Worm (Caenorhabditis elegans): ENCODE measurements around the gene mab-10.

The mab-10 gene

DNA sequence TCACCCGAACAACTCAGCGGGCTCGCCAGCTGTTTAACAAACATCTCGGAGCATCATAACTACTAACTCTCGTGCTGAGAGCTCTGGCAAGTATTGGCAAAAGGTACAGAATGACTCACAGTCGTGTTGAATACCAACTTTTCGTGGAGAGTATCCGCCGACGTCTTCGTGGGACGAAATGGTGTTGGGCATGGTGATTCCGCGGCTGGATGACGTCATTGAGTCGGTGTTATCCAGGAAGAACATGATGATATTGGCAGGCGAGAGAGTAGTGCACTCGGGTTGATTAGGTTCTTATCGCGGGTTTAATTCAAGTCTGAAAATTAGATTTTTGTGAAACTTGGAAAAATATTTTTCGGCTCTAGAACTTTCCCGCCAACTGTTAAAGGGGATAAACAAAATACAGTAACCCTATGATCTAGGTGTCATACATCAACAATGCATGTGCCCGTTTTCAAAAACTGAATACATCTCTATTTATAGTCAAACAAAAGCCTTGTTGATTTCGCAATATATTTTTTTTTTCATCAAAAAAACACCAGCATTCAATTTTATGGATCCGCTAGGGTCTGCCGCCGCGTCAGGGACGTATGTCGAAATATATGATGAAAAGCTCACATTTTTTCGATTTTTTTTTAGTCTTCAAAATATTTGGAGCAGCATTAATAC, 25.6 kb downstream of the mab-10 start (continued):
- no peak for TF ChIP-seq nhr-25 (tag; optimal IDR thresholded peaks at IDR 0.05; ENCODE audit: borderline replicate concordance, insufficient read depth)
- no peak for TF ChIP-seq tra-1 (GFP tag; IDR thresholded peaks at IDR 0.05)
- no peak for TF ChIP-seq ZK337.2 (GFP tag; IDR thresholded peaks at IDR 0.05)
- TF ChIP-seq ceh-62 (tag; optimal IDR thresholded peaks at IDR 0.05): no peak
- no peak for TF ChIP-seq Y5F2A.4 (GFP tag; optimal IDR thresholded peaks at IDR 0.05)
- TF ChIP-seq madf-5 (GFP tag; IDR thresholded peaks at IDR 0.05): 0 out of 4 replicates have a peak, but pooled peaks have one; percentile 15 to 25
- no peak for TF ChIP-seq zfp-2 (tag; optimal IDR thresholded peaks at IDR 0.05)
- no peak for TF ChIP-seq spr-1 (tag; optimal IDR thresholded peaks at IDR 0.05)
- TF ChIP-seq dve-1 (tag; optimal IDR thresholded peaks at IDR 0.05; ENCODE audit: insufficient read depth): no peak
- TF ChIP-seq mxl-3 (GFP tag; optimal IDR thresholded peaks at IDR 0.05): no peak
- TF ChIP-seq zip-11 (GFP tag; IDR thresholded peaks at IDR 0.05): no peak
- TF ChIP-seq nhr-41 (GFP tag; IDR thresholded peaks at IDR 0.05): no peak

DNA sequence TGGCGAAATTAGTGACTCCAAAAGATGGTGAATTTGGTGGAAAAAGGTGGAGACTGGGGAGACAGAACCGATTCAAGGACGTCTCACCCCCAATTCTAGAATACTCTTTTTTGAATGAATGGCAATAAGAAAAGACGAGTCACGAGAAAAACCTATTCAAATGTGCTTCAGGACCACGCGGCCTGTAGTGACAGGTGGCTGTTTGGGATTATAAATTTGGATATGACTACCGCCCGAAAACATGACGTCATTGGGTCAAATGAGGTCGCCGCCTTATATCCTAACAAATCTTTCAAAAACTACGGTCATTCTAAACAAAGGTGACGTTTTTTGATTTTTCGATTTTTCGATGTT, 26.1 kb downstream of the mab-10 start:
- TF ChIP-seq Y105C5A.15 (GFP tag; IDR thresholded peaks at IDR 0.05): 0 out of 2 replicates have a peak, but pooled peaks have one; percentile 54
- no peak for TF ChIP-seq ceh-62 (tag; optimal IDR thresholded peaks at IDR 0.05)
- TF ChIP-seq lin-1 (GFP tag; IDR thresholded peaks at IDR 0.05): no peak
- no peak for TF ChIP-seq F37D6.2 (tag; optimal IDR thresholded peaks at IDR 0.05)
- TF ChIP-seq duxl-1 (tag; optimal IDR thresholded peaks at IDR 0.05; ENCODE audit: poor library complexity): no peak
- no peak for TF ChIP-seq ztf-11 (tag; optimal IDR thresholded peaks at IDR 0.05)
- no peak for TF ChIP-seq hmg-1.1 (GFP tag; IDR thresholded peaks at IDR 0.05)
- TF ChIP-seq sdz-12 (GFP tag; optimal IDR thresholded peaks at IDR 0.05): peak; percentile 70
- no peak for TF ChIP-seq zip-2 (tag; optimal IDR thresholded peaks at IDR 0.05)
- TF ChIP-seq nhr-41 (GFP tag; IDR thresholded peaks at IDR 0.05): peak; percentile 8; the same call in 1 of the 2 replicates
- TF ChIP-seq set-16 (GFP tag; IDR thresholded peaks at IDR 0.05): no peak
- no peak for TF ChIP-seq F49E8.2 (tag; optimal IDR thresholded peaks at IDR 0.05; ENCODE audit: borderline replicate concordance)
- TF ChIP-seq rbr-2 (tag; optimal IDR thresholded peaks at IDR 0.05): no peak
- TF ChIP-seq nhr-25 (tag; optimal IDR thresholded peaks at IDR 0.05; ENCODE audit: borderline replicate concordance, insufficient read depth): peak; percentile 21
- no peak for TF ChIP-seq ztf-7 (tag; optimal IDR thresholded peaks at IDR 0.05)
- TF ChIP-seq madf-5 (GFP tag; IDR thresholded peaks at IDR 0.05): no peak; a peak in 1 of 4 replicates
- TF ChIP-seq lin-38 (GFP tag; IDR thresholded peaks at IDR 0.05): no peak
- TF ChIP-seq attf-4 (tag; optimal IDR thresholded peaks at IDR 0.05): no peak
- TF ChIP-seq lsy-2 (tag; optimal IDR thresholded peaks at IDR 0.05): no peak
- no peak for TF ChIP-seq snpc-4 (tag; optimal IDR thresholded peaks at IDR 0.05)
- TF ChIP-seq unc-62 (GFP tag; optimal IDR thresholded peaks at IDR 0.05 in 1 of 2): peak in 1 of 2 experiments; percentile 92
- no peak for TF ChIP-seq unc-62 (tag; optimal IDR thresholded peaks at IDR 0.05)
- no peak for TF ChIP-seq daf-16 (GFP tag; optimal IDR thresholded peaks at IDR 0.05)
- TF ChIP-seq daf-16 (tag; optimal IDR thresholded peaks at IDR 0.05): peak; percentile 19
- no peak for TF ChIP-seq lin-13 (GFP tag; optimal IDR thresholded peaks at IDR 0.05)
- peak; percentile 35; the same call in 1 of the 2 replicates for TF ChIP-seq Y48G9A.11 (GFP tag; IDR thresholded peaks at IDR 0.05)
- no peak for TF ChIP-seq mxl-3 (GFP tag; optimal IDR thresholded peaks at IDR 0.05)
- TF ChIP-seq nhr-42 (GFP tag; IDR thresholded peaks at IDR 0.05): no peak
- 0 out of 2 replicates have a peak, but pooled peaks have one; percentile 11 for TF ChIP-seq ctbp-1 (GFP tag; IDR thresholded peaks at IDR 0.05)
- TF ChIP-seq lin-29 (GFP tag; IDR thresholded peaks at IDR 0.05): no peak
- TF ChIP-seq hlh-30 (tag; optimal IDR thresholded peaks at IDR 0.05; ENCODE audit: insufficient read depth): peak; percentile 41
- no peak for TF ChIP-seq tag-97 (GFP tag; IDR thresholded peaks at IDR 0.05)
- no peak for TF ChIP-seq F10B5.3 (tag; optimal IDR thresholded peaks at IDR 0.05)
- no peak for TF ChIP-seq madf-9 (GFP tag; conservative IDR thresholded peaks at IDR 0.05)
- TF ChIP-seq tra-1 (GFP tag; IDR thresholded peaks at IDR 0.05): 0 out of 2 replicates have a peak, but pooled peaks have one; percentile 19
- TF ChIP-seq ama-1 (optimal IDR thresholded peaks at IDR 0.05): peak; percentile 38
- no peak for TF ChIP-seq php-3 (GFP tag; IDR thresholded peaks at IDR 0.05)
- no peak for TF ChIP-seq lim-7 (GFP tag; IDR thresholded peaks at IDR 0.05)
